Worm (Caenorhabditis elegans) whole organism, L1 larva: ENCODE data around the gene C18E9.7.

Experiments used
- C04F5.9 ChIP-seq: sonication (generic microtip); optimal IDR thresholded peaks from 2 replicates; lab custom pipeline; 2016; ENCODE audit warnings: missing genetic modification characterization, missing compliant biosample characterization
- C16A3.4 ChIP-seq: fragments of 150-350 bp; optimal IDR thresholded peaks from 2 replicates; lab custom pipeline; 2014; ENCODE audit warnings: missing biosample characterization, missing genetic modification characterization
- F16B12.6 ChIP-seq: fragments of 150-350 bp; optimal IDR thresholded peaks from 2 replicates; lab custom pipeline; 2014; ENCODE audit warnings: missing biosample characterization, missing genetic modification characterization
- aha-1 ChIP-seq: fragments of 150-350 bp; optimal IDR thresholded peaks from 2 replicates; lab custom pipeline; 2014; ENCODE audit warnings: missing biosample characterization, missing genetic modification characterization
- alr-1 ChIP-seq: fragments of 200-800 bp; sonication (Bioruptor generic); optimal IDR thresholded peaks from 2 replicates; lab custom pipeline; 2018; ENCODE audit warnings: borderline replicate concordance, mild to moderate bottlenecking, missing genetic modification characterization, missing compliant biosample characterization
- ama-1 ChIP-seq: fragments of 150-350 bp; optimal IDR thresholded peaks from 2 replicates; lab custom pipeline; 2014
- blmp-1 ChIP-seq: fragments of 150-350 bp; optimal IDR thresholded peaks from 2 replicates; lab custom pipeline; 2014; ENCODE audit warnings: missing biosample characterization, missing genetic modification characterization
- ceh-90 ChIP-seq: sonication (generic microtip); optimal IDR thresholded peaks from 2 replicates; lab custom pipeline; 2016; ENCODE audit warnings: missing genetic modification characterization, missing compliant biosample characterization
- efl-1 ChIP-seq, 4 experiments: fragments of 150-350 bp; optimal IDR thresholded peaks in 3 of 4; peaks in 1 of 4; 1 replicate in 1 of 4; 2 replicates in 3 of 4; lab custom pipeline; 2014; ENCODE audit warnings: missing biosample characterization in 2 of 4, missing genetic modification characterization in 2 of 4, missing genetic modification reagents in 2 of 4
- elt-2 ChIP-seq: sonication (generic microtip); optimal IDR thresholded peaks from 2 replicates; lab custom pipeline; 2016; ENCODE audit warnings: missing genetic modification characterization, mild to moderate bottlenecking, inconsistent platforms, missing compliant biosample characterization, missing genetic modification reagents
- elt-3 ChIP-seq, 6 experiments: fragments of 150-350 bp in 1 of 6; sonication (generic microtip); optimal IDR thresholded peaks; 2 replicates each; lab custom pipeline; 2017 to 2018; ENCODE audit warnings: missing biosample characterization in 6 of 6, missing genetic modification characterization in 6 of 6, inconsistent platforms in 1 of 6
- ets-5 ChIP-seq: fragments of 200-800 bp; sonication (Bioruptor generic); IDR thresholded peaks from 2 replicates; pipeline ENCODE4 v1.3.6; 2022; ENCODE audit warnings: missing genetic modification characterization, missing compliant biosample characterization
- fkh-10 ChIP-seq: sonication (generic microtip); optimal IDR thresholded peaks from 2 replicates; lab custom pipeline; 2017; ENCODE audit warnings: missing biosample characterization, missing genetic modification reagents, missing genetic modification characterization
- fkh-4 ChIP-seq: sonication (generic microtip); optimal IDR thresholded peaks from 2 replicates; lab custom pipeline; 2016; ENCODE audit warnings: missing compliant biosample characterization, missing genetic modification characterization, borderline replicate concordance
- fkh-8 ChIP-seq: sonication (generic microtip); optimal IDR thresholded peaks from 2 replicates; lab custom pipeline; 2016; ENCODE audit warnings: mild to moderate bottlenecking, missing genetic modification characterization, missing compliant biosample characterization
- fos-1 ChIP-seq: fragments of 150-350 bp; optimal IDR thresholded peaks from 2 replicates; lab custom pipeline; 2014; ENCODE audit warnings: missing biosample characterization, missing genetic modification characterization
- grh-1 ChIP-seq: fragments of 200-800 bp; sonication (Bioruptor generic); IDR thresholded peaks from 2 replicates; pipeline ENCODE4 v1.3.6; 2022; ENCODE audit warnings: missing genetic modification reagents, missing genetic modification characterization, missing compliant biosample characterization
- hlh-17 ChIP-seq: fragments of 200-800 bp; sonication (Bioruptor generic); optimal IDR thresholded peaks from 2 replicates; lab custom pipeline; 2018; ENCODE audit warnings: missing genetic modification characterization, mild to moderate bottlenecking, missing compliant biosample characterization, moderate library complexity, borderline replicate concordance
- hlh-4 ChIP-seq: sonication (generic microtip); optimal IDR thresholded peaks from 2 replicates; lab custom pipeline; 2016; ENCODE audit warnings: mild to moderate bottlenecking, missing genetic modification characterization, missing compliant biosample characterization
- jun-1 ChIP-seq: fragments of 150-350 bp; optimal IDR thresholded peaks from 2 replicates; lab custom pipeline; 2014; ENCODE audit warnings: missing biosample characterization, missing genetic modification reagents, missing genetic modification characterization
- lin-14 ChIP-seq: fragments of 200-800 bp; sonication (Bioruptor generic); optimal IDR thresholded peaks from 2 replicates; lab custom pipeline; 2018; ENCODE audit warnings: mild to moderate bottlenecking, missing genetic modification characterization, moderate library complexity, missing compliant biosample characterization
- lin-35 ChIP-seq, 2 experiments: fragments of 150-350 bp; optimal IDR thresholded peaks; 2 replicates each; lab custom pipeline; 2014; ENCODE audit warnings: missing biosample characterization in 2 of 2, missing genetic modification characterization in 2 of 2, missing genetic modification reagents in 2 of 2
- lir-3 ChIP-seq: sonication (generic microtip); optimal IDR thresholded peaks from 2 replicates; lab custom pipeline; 2016; ENCODE audit warnings: mild to moderate bottlenecking, missing genetic modification characterization, moderate library complexity, missing compliant biosample characterization; ENCODE audit not compliant: poor library complexity
- mef-2 ChIP-seq: fragments of 150-350 bp; optimal IDR thresholded peaks from 2 replicates; lab custom pipeline; 2014; ENCODE audit warnings: missing biosample characterization, missing genetic modification characterization
- nhr-11 ChIP-seq: fragments of 150-350 bp; optimal IDR thresholded peaks from 2 replicates; lab custom pipeline; 2014; ENCODE audit warnings: missing biosample characterization, missing genetic modification characterization
- nhr-12 ChIP-seq: sonication (generic microtip); optimal IDR thresholded peaks from 2 replicates; lab custom pipeline; 2017; ENCODE audit warnings: missing biosample characterization, missing genetic modification characterization
- nhr-19 ChIP-seq: fragments of 200-800 bp; sonication (Bioruptor generic); conservative IDR thresholded peaks from 2 replicates; pipeline ENCODE4 v1.3.6; 2022; ENCODE audit warnings: missing genetic modification characterization, missing compliant biosample characterization
- nhr-20 ChIP-seq: sonication (generic microtip); optimal IDR thresholded peaks from 2 replicates; lab custom pipeline; 2016; ENCODE audit warnings: mild to moderate bottlenecking, missing genetic modification characterization, missing compliant biosample characterization
- nhr-47 ChIP-seq: sonication (generic microtip); optimal IDR thresholded peaks from 2 replicates; lab custom pipeline; 2016; ENCODE audit warnings: mild to moderate bottlenecking, missing genetic modification characterization, moderate library complexity, missing compliant biosample characterization
- nhr-71 ChIP-seq: sonication (generic microtip); optimal IDR thresholded peaks from 2 replicates; lab custom pipeline; 2016; ENCODE audit warnings: mild to moderate bottlenecking, missing genetic modification characterization, moderate library complexity, missing compliant biosample characterization
- nhr-76 ChIP-seq: sonication (generic microtip); optimal IDR thresholded peaks from 2 replicates; lab custom pipeline; 2017; ENCODE audit warnings: missing biosample characterization, missing genetic modification characterization
- nhr-77 ChIP-seq: fragments of 150-350 bp; optimal IDR thresholded peaks from 2 replicates; lab custom pipeline; 2014; ENCODE audit warnings: missing biosample characterization, missing genetic modification characterization
- nhr-85 ChIP-seq: sonication (generic microtip); peaks from one replicate; lab custom pipeline; 2016; ENCODE audit warnings: missing genetic modification characterization, inconsistent platforms, missing compliant biosample characterization
- pag-3 ChIP-seq: sonication (generic microtip); optimal IDR thresholded peaks from 2 replicates; lab custom pipeline; 2017; ENCODE audit warnings: missing genetic modification characterization, mild to moderate bottlenecking, missing compliant biosample characterization, antibody characterized with exemption, borderline replicate concordance; ENCODE audit not compliant: insufficient read depth
- pqm-1 ChIP-seq: sonication (generic microtip); optimal IDR thresholded peaks from 3 replicates; lab custom pipeline; 2017; ENCODE audit warnings: missing biosample characterization, missing genetic modification characterization
- rnt-1 ChIP-seq: sonication (generic microtip); optimal IDR thresholded peaks from 2 replicates; lab custom pipeline; 2016; ENCODE audit warnings: mild to moderate bottlenecking, missing genetic modification characterization, moderate library complexity, missing compliant biosample characterization
- snu-23 ChIP-seq: sonication (generic microtip); optimal IDR thresholded peaks from 2 replicates; lab custom pipeline; 2016; ENCODE audit warnings: missing genetic modification characterization, missing compliant biosample characterization
- sup-37 ChIP-seq: fragments of 200-800 bp; sonication (Bioruptor generic); optimal IDR thresholded peaks from 2 replicates; lab custom pipeline; 2018; ENCODE audit warnings: mild to moderate bottlenecking, missing genetic modification characterization, missing compliant biosample characterization
- swsn-7 ChIP-seq: sonication (generic microtip); optimal IDR thresholded peaks from 2 replicates; lab custom pipeline; 2016; ENCODE audit warnings: missing genetic modification characterization, missing compliant biosample characterization
- tlp-1 ChIP-seq: fragments of 150-350 bp; optimal IDR thresholded peaks from 2 replicates; lab custom pipeline; 2014; ENCODE audit warnings: missing biosample characterization, missing genetic modification characterization
- unc-30 ChIP-seq: sonication (generic microtip); optimal IDR thresholded peaks from 2 replicates; lab custom pipeline; 2017; ENCODE audit warnings: missing biosample characterization, missing genetic modification characterization
- unc-86 ChIP-seq: sonication (generic microtip); optimal IDR thresholded peaks from 2 replicates; lab custom pipeline; 2016; ENCODE audit warnings: missing genetic modification characterization, missing compliant biosample characterization
- vab-15 ChIP-seq: sonication (generic microtip); optimal IDR thresholded peaks from 2 replicates; lab custom pipeline; 2017; ENCODE audit warnings: missing genotype, mild to moderate bottlenecking, missing genetic modification characterization, missing compliant biosample characterization
- xbp-1 ChIP-seq: sonication (generic microtip); optimal IDR thresholded peaks from 2 replicates; lab custom pipeline; 2016; ENCODE audit warnings: missing genetic modification characterization, missing compliant biosample characterization
- ztf-11 ChIP-seq, 2 experiments: sonication (generic microtip); optimal IDR thresholded peaks; 2 replicates each; lab custom pipeline; 2016 to 2017; ENCODE audit warnings: missing genetic modification characterization in 2 of 2, missing biosample characterization in 1 of 2, missing compliant biosample characterization in 1 of 2
- ztf-4 ChIP-seq: fragments of 150-350 bp; optimal IDR thresholded peaks from 2 replicates; lab custom pipeline; 2014; ENCODE audit warnings: missing biosample characterization, missing genetic modification characterization

Gene C18E9.7

ce11 chrII:9028096-9028495 lies 45.5 kb upstream of the C18E9.7 start:
- TF ChIP-seq grh-1: no peak
- no peak for TF ChIP-seq lir-3 (tag; lab: Kevin White, UChicago)
- TF ChIP-seq nhr-11 (tag; lab: Kevin White, UChicago): no peak
- no peak for TF ChIP-seq hlh-17 (GFP tag; lab: Kevin White, UChicago)
- no peak for TF ChIP-seq pqm-1 (tag; lab: Kevin White, UChicago)
- no peak for TF ChIP-seq fkh-4
- no peak for TF ChIP-seq fkh-8 (tag; lab: Kevin White, UChicago)
- 0 out of 2 replicates have a peak, but pooled peaks have one; percentile 32 for TF ChIP-seq nhr-19
- TF ChIP-seq ztf-11 (tag; optimal IDR thresholded peaks at IDR 0.05; lab: Kevin White, UChicago): no peak
- peak; percentile 42 for TF ChIP-seq lin-14 (GFP tag; lab: Kevin White, UChicago)
- peak; percentile 85 for TF ChIP-seq nhr-85 (tag; lab: Kevin White, UChicago)
- no peak for TF ChIP-seq lin-35 (GFP tag; optimal IDR thresholded peaks at IDR 0.05; lab: Kevin White, UChicago)
- TF ChIP-seq blmp-1 (tag; lab: Kevin White, UChicago): peak; percentile 79
- no peak for TF ChIP-seq C04F5.9 (tag; lab: Kevin White, UChicago)
- TF ChIP-seq snu-23: peak; percentile 11
- no peak for TF ChIP-seq tlp-1 (tag; lab: Kevin White, UChicago)
- no peak for TF ChIP-seq C16A3.4 (tag; lab: Kevin White, UChicago)
- no peak for TF ChIP-seq ets-5 (GFP tag; lab: Robert Waterston, UW)
- peak; percentile 22 to 98 (median 56) for TF ChIP-seq elt-3 (tag; optimal IDR thresholded peaks at IDR 0.05; lab: Kevin White, UChicago)
- no peak for TF ChIP-seq sup-37 (GFP tag; lab: Kevin White, UChicago)
- TF ChIP-seq vab-15 (tag; lab: Kevin White, UChicago): no peak
- peak; percentile 34 for TF ChIP-seq nhr-71 (tag; lab: Kevin White, UChicago)
- TF ChIP-seq mef-2 (tag; lab: Kevin White, UChicago): no peak
- TF ChIP-seq nhr-20 (tag; lab: Kevin White, UChicago): peak; percentile 36

ce11 chrII:9026348-9026747 lies 43.8 kb upstream of the C18E9.7 start:
- TF ChIP-seq ets-5 (GFP tag; lab: Robert Waterston, UW): no peak
- no peak for TF ChIP-seq nhr-12 (tag; lab: Kevin White, UChicago)
- TF ChIP-seq nhr-85 (tag; lab: Kevin White, UChicago): peak; percentile 82
- no peak for TF ChIP-seq nhr-76 (tag; lab: Kevin White, UChicago)
- TF ChIP-seq C04F5.9 (tag; lab: Kevin White, UChicago): no peak
- no peak for TF ChIP-seq pag-3 (tag; lab: Kevin White, UChicago)
- no peak for TF ChIP-seq grh-1
- no peak for TF ChIP-seq lin-35 (GFP tag; optimal IDR thresholded peaks at IDR 0.05; lab: Kevin White, UChicago)
- TF ChIP-seq nhr-47 (tag; lab: Kevin White, UChicago): no peak
- no peak for TF ChIP-seq ztf-4
- TF ChIP-seq fos-1 (tag; lab: Kevin White, UChicago): no peak
- TF ChIP-seq aha-1 (tag; lab: Kevin White, UChicago): no peak
- TF ChIP-seq jun-1 (tag; lab: Kevin White, UChicago): no peak
- no peak for TF ChIP-seq xbp-1 (tag; lab: Kevin White, UChicago)
- no peak for TF ChIP-seq tlp-1 (tag; lab: Kevin White, UChicago)
- no peak for TF ChIP-seq nhr-77 (tag; lab: Kevin White, UChicago)
- no peak for TF ChIP-seq hlh-4 (tag; lab: Kevin White, UChicago)
- no peak for TF ChIP-seq unc-30 (tag; lab: Kevin White, UChicago)
- TF ChIP-seq ceh-90: no peak
- no peak for TF ChIP-seq pqm-1 (tag; lab: Kevin White, UChicago)
- TF ChIP-seq efl-1 (optimal IDR thresholded peaks at IDR 0.05; lab: Kevin White, UChicago): no peak
- no peak for TF ChIP-seq efl-1 (GFP tag; optimal IDR thresholded peaks at IDR 0.05 in 1 of 2; lab: Kevin White, UChicago)
- no peak for TF ChIP-seq F16B12.6 (tag; lab: Kevin White, UChicago)
- TF ChIP-seq rnt-1 (tag; lab: Kevin White, UChicago): peak; percentile 20
- TF ChIP-seq blmp-1 (tag; lab: Kevin White, UChicago): peak; percentile 11
- TF ChIP-seq lin-14 (GFP tag; lab: Kevin White, UChicago): peak; percentile 21
- no peak for TF ChIP-seq swsn-7
- no peak for TF ChIP-seq fkh-4
- TF ChIP-seq fkh-10 (GFP tag; lab: Kevin White, UChicago): no peak
- TF ChIP-seq snu-23: no peak
- TF ChIP-seq elt-2 (tag; lab: Kevin White, UChicago): no peak
- no peak for TF ChIP-seq ama-1 (lab: Kevin White, UChicago)
- TF ChIP-seq alr-1 (tag; lab: Kevin White, UChicago): no peak
- TF ChIP-seq unc-86 (tag; lab: Kevin White, UChicago): no peak
